In the genomic region with DNA sequence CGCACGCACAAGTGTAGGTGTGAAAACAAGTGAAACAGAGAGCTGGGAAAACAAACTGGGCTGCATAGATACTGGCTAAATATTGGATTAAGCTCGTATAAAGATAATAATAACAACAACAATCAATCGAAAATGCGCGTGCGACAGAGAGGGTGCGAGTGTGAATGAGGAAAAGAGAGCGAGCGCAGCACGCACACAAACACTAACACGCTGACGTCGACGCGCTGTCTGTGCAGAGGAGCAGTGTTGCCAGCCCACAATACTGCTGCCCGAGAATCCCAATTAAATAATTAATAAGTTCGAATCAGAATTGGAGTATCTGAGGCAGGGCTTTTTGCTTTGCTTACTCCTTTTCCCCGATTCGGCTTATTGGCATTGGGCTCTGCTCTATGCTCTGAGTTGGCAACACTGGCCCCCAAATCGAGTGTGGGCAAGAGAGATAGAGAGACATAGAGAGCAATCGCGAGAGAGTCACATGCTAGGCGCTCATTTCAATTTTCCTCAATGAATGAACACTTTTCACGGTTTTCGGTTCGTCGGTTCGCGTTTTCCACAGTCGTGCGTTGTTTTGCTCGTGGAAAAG, we compare ENCODE assay signal across 1 fruit fly cellular context.
TF ChIP-seq lines count a peak whose summit lies in the region.

No protein-coding gene starts in this region.

TF ChIP-seq in whole organism, embryonic, 481 proteins besides CTCF, POLR2A, EP300 and RAD21 (continued from another document):
- TF ChIP-seq bcd (GFP tag; optimal IDR thresholded peaks at IDR 0.05; lab: Kevin White, UChicago), result peak; percentile 86
- TF ChIP-seq CG12942 (GFP tag; optimal IDR thresholded peaks at IDR 0.05; lab: Kevin White, UChicago), result peak; percentile 70
- TF ChIP-seq scrt (GFP tag; optimal IDR thresholded peaks at IDR 0.05; lab: Kevin White, UChicago), result peak; percentile 53
- peak; percentile 61 for TF ChIP-seq Vsx1 (GFP tag; optimal IDR thresholded peaks at IDR 0.05; lab: Kevin White, UChicago)
- TF ChIP-seq CG3065 (GFP tag; optimal IDR thresholded peaks at IDR 0.05; lab: Kevin White, UChicago), result peak; percentile 26
- TF ChIP-seq pho (GFP tag; optimal IDR thresholded peaks at IDR 0.05; lab: Kevin White, UChicago), result peak; percentile 81
- peak; percentile 83 for TF ChIP-seq CG12071 (GFP tag; optimal IDR thresholded peaks at IDR 0.05; lab: Kevin White, UChicago)
- TF ChIP-seq CG1792 (GFP tag; optimal IDR thresholded peaks at IDR 0.05; lab: Kevin White, UChicago), result peak; percentile 68
- TF ChIP-seq CG2712 (tag; optimal IDR thresholded peaks at IDR 0.05; lab: Kevin White, UChicago), result peak; percentile 82
- TF ChIP-seq GATAe (GFP tag; conservative IDR thresholded peaks at IDR 0.05; lab: Robert Waterston, UW), result no peak
- no peak for TF ChIP-seq sqz (GFP tag; optimal IDR thresholded peaks at IDR 0.05; lab: Kevin White, UChicago)
- TF ChIP-seq cato (GFP tag; optimal IDR thresholded peaks at IDR 0.05; lab: Kevin White, UChicago; ENCODE audit: borderline replicate concordance), result peak; percentile 50
- peak; percentile 64 for TF ChIP-seq CG1529 (GFP tag; optimal IDR thresholded peaks at IDR 0.05; lab: Kevin White, UChicago)
- no peak for TF ChIP-seq exex (tag; optimal IDR thresholded peaks at IDR 0.05; lab: Kevin White, UChicago)
- TF ChIP-seq CG8290 (GFP tag; optimal IDR thresholded peaks at IDR 0.05; lab: Kevin White, UChicago), result peak; percentile 33
- peak in 1 of 2 experiments; percentile 97 for TF ChIP-seq CG8290 (tag; optimal IDR thresholded peaks at IDR 0.05; lab: Kevin White, UChicago)
